Fruit fly (Drosophila melanogaster) whole organism, embryonic: ENCODE measurements around the gene EMC5.
A peak's percentile ranks its signal among the peaks of the same experiment; 100 is the strongest.

Experiments
- Abd-B ChIP-seq: fragments of 200-800 bp; sonication (Bioruptor generic); optimal IDR thresholded peaks from 2 replicates; lab custom pipeline; 2018; ENCODE audit warnings: missing biosample characterization, mild to moderate bottlenecking, missing genetic modification characterization, moderate library complexity
- Atf-2 ChIP-seq: fragments of 200-800 bp; sonication (Bioruptor generic); optimal IDR thresholded peaks from 2 replicates; lab custom pipeline; 2016; ENCODE audit warnings: missing biosample characterization, missing genetic modification characterization
- Atf6 ChIP-seq: fragments of 200-800 bp; sonication (Bioruptor generic); IDR thresholded peaks from 2 replicates; pipeline ENCODE4 v1.3.6; 2022; ENCODE audit warnings: missing biosample characterization, missing genetic modification characterization
- BtbVII ChIP-seq: fragments of 200-800 bp; sonication (Bioruptor generic); optimal IDR thresholded peaks from 3 replicates; lab custom pipeline; 2017; ENCODE audit warnings: missing biosample characterization, mild to moderate bottlenecking, missing genetic modification characterization
- CG10267 ChIP-seq: fragments of 200-800 bp; sonication (Bioruptor generic); optimal IDR thresholded peaks from 2 replicates; lab custom pipeline; 2018; ENCODE audit warnings: missing biosample characterization, mild to moderate bottlenecking, missing genetic modification characterization, moderate library complexity
- CG10274 ChIP-seq: fragments of 200-800 bp; sonication (Bioruptor generic); optimal IDR thresholded peaks from 3 replicates; lab custom pipeline; 2017; ENCODE audit warnings: missing biosample characterization, mild to moderate bottlenecking, missing genetic modification characterization
- CG10462 ChIP-seq: fragments of 200-800 bp; sonication (Bioruptor generic); optimal IDR thresholded peaks from 2 replicates; lab custom pipeline; 2016; ENCODE audit warnings: missing biosample characterization, missing genetic modification characterization
- CG12219 ChIP-seq: fragments of 200-800 bp; sonication (Bioruptor generic); optimal IDR thresholded peaks from 3 replicates; lab custom pipeline; 2018; ENCODE audit warnings: missing biosample characterization, mild to moderate bottlenecking, missing genetic modification characterization
- CG12659 ChIP-seq: fragments of 200-800 bp; sonication (Bioruptor generic); optimal IDR thresholded peaks from 3 replicates; lab custom pipeline; 2017; ENCODE audit warnings: mild to moderate bottlenecking, missing biosample characterization, missing genetic modification reagents, missing genetic modification characterization
- CG12744 ChIP-seq: fragments of 200-800 bp; sonication (Bioruptor generic); optimal IDR thresholded peaks from 2 replicates; lab custom pipeline; 2016; ENCODE audit warnings: missing biosample characterization, missing genetic modification characterization
- CG13296 ChIP-seq: fragments of 200-800 bp; sonication (Bioruptor generic); optimal IDR thresholded peaks from 3 replicates; lab custom pipeline; 2018; ENCODE audit warnings: missing biosample characterization, mild to moderate bottlenecking, missing genetic modification characterization
- CG16815 ChIP-seq: fragments of 200-800 bp; sonication (Bioruptor generic); optimal IDR thresholded peaks from 3 replicates; lab custom pipeline; 2017; ENCODE audit warnings: missing biosample characterization, mild to moderate bottlenecking, missing genetic modification characterization
- CG17568 ChIP-seq: fragments of 200-800 bp; sonication (Bioruptor generic); optimal IDR thresholded peaks from 2 replicates; lab custom pipeline; 2018; ENCODE audit warnings: missing biosample characterization, mild to moderate bottlenecking, missing genetic modification characterization, moderate library complexity
- CG33213 ChIP-seq: fragments of 200-800 bp; sonication (Bioruptor generic); optimal IDR thresholded peaks from 3 replicates; lab custom pipeline; 2016; ENCODE audit warnings: missing biosample characterization, missing genetic modification characterization
- CG4360 ChIP-seq: fragments of 200-800 bp; sonication (Bioruptor generic); IDR thresholded peaks from 2 replicates; pipeline ENCODE4 v1.3.6; 2022; ENCODE audit warnings: missing biosample characterization, missing genetic modification characterization
- CG6254 ChIP-seq: fragments of 200-800 bp; sonication (Bioruptor generic); optimal IDR thresholded peaks from 3 replicates; lab custom pipeline; 2017; ENCODE audit warnings: mild to moderate bottlenecking, missing biosample characterization, missing genetic modification reagents, missing genetic modification characterization
- CG6765 ChIP-seq: fragments of 200-800 bp; sonication (Bioruptor generic); optimal IDR thresholded peaks from 3 replicates; lab custom pipeline; 2017; ENCODE audit warnings: missing biosample characterization, mild to moderate bottlenecking, missing genetic modification characterization
- CG6854 ChIP-seq: fragments of 200-800 bp; sonication (Bioruptor generic); optimal IDR thresholded peaks from 3 replicates; lab custom pipeline; 2017; ENCODE audit warnings: missing biosample characterization, mild to moderate bottlenecking, missing genetic modification characterization
- CG7745 ChIP-seq: fragments of 200-800 bp; sonication (Bioruptor generic); optimal IDR thresholded peaks from 2 replicates; lab custom pipeline; 2018; ENCODE audit warnings: missing biosample characterization, mild to moderate bottlenecking, missing genetic modification characterization, moderate library complexity
- CG7987 ChIP-seq: fragments of 200-800 bp; sonication (Bioruptor generic); optimal IDR thresholded peaks from 2 replicates; lab custom pipeline; 2018; ENCODE audit warnings: missing biosample characterization, mild to moderate bottlenecking, missing genetic modification characterization, moderate library complexity
- CG9609 ChIP-seq: fragments of 200-800 bp; sonication (Bioruptor generic); optimal IDR thresholded peaks from 3 replicates; lab custom pipeline; 2016; ENCODE audit warnings: missing biosample characterization, missing genetic modification characterization
- ERR ChIP-seq: fragments of 200-800 bp; sonication (Bioruptor generic); optimal IDR thresholded peaks from 2 replicates; lab custom pipeline; 2016; ENCODE audit warnings: missing biosample characterization, missing genetic modification characterization
- HLHmδ ChIP-seq: fragments of 200-800 bp; sonication (Bioruptor generic); optimal IDR thresholded peaks from 2 replicates; lab custom pipeline; 2018; ENCODE audit warnings: missing biosample characterization, mild to moderate bottlenecking, missing genetic modification characterization, moderate library complexity
- Hand ChIP-seq: fragments of 200-800 bp; sonication (Bioruptor generic); optimal IDR thresholded peaks from 2 replicates; lab custom pipeline; 2017; ENCODE audit warnings: mild to moderate bottlenecking, missing biosample characterization, missing genetic modification reagents, missing genetic modification characterization
- HmgD ChIP-seq: fragments of 200-800 bp; sonication (Bioruptor generic); optimal IDR thresholded peaks from 3 replicates; lab custom pipeline; 2016; ENCODE audit warnings: missing biosample characterization, missing genetic modification characterization
- Hmr ChIP-seq: fragments of 200-800 bp; sonication (Bioruptor generic); optimal IDR thresholded peaks from 3 replicates; lab custom pipeline; 2017; ENCODE audit warnings: mild to moderate bottlenecking, missing biosample characterization, missing genetic modification reagents, missing genetic modification characterization
- Hr78 ChIP-seq, 2 experiments: fragments of 200-800 bp in 1 of 2; fragments of >200 bp in 1 of 2; sonication (Bioruptor generic) in 1 of 2; optimal IDR thresholded peaks; 2 replicates each; lab custom pipeline; 2017 to 2019; ENCODE audit warnings: missing biosample characterization in 2 of 2, missing genetic modification characterization in 2 of 2, mild to moderate bottlenecking in 1 of 2, moderate library complexity in 1 of 2
- Nf-YA ChIP-seq: fragments of 200-800 bp; sonication (Bioruptor generic); IDR thresholded peaks from 2 replicates; pipeline ENCODE4 v1.3.6; 2022; ENCODE audit warnings: missing biosample characterization, missing genetic modification characterization
- Oli ChIP-seq: fragments of 200-800 bp; sonication (Bioruptor generic); optimal IDR thresholded peaks from 2 replicates; lab custom pipeline; 2018; ENCODE audit warnings: missing biosample characterization, mild to moderate bottlenecking, missing genetic modification characterization, moderate library complexity
- Six4 ChIP-seq: fragments of 200-800 bp; sonication (Bioruptor generic); optimal IDR thresholded peaks from 2 replicates; lab custom pipeline; 2016; ENCODE audit warnings: missing biosample characterization, missing genetic modification characterization
- Sry-δ ChIP-seq: fragments of 200-800 bp; sonication (Bioruptor generic); optimal IDR thresholded peaks from 2 replicates; lab custom pipeline; 2016; ENCODE audit warnings: missing biosample characterization, missing genetic modification characterization
- Taf1 ChIP-seq: fragments of 200-800 bp; sonication (Bioruptor generic); IDR thresholded peaks from 2 replicates; pipeline ENCODE4 v1.3.6; 2022; ENCODE audit warnings: missing biosample characterization, missing genetic modification characterization
- chn ChIP-seq: fragments of 200-800 bp; sonication (Bioruptor generic); optimal IDR thresholded peaks from 2 replicates; lab custom pipeline; 2016; ENCODE audit warnings: missing biosample characterization, missing genetic modification characterization
- crp ChIP-seq, 2 experiments: fragments of 200-800 bp; sonication (Bioruptor generic); optimal IDR thresholded peaks; 2 replicates in 1 of 2; 3 replicates in 1 of 2; lab custom pipeline; 2017; ENCODE audit warnings: missing biosample characterization in 2 of 2, missing genetic modification characterization in 2 of 2, mild to moderate bottlenecking in 1 of 2, moderate library complexity in 1 of 2
- ems ChIP-seq: fragments of 200-800 bp; sonication (Bioruptor generic); optimal IDR thresholded peaks from 3 replicates; lab custom pipeline; 2016; ENCODE audit warnings: missing biosample characterization, missing genetic modification characterization
- fd96Cb ChIP-seq: fragments of 200-800 bp; sonication (Bioruptor generic); optimal IDR thresholded peaks from 2 replicates; lab custom pipeline; 2018; ENCODE audit warnings: missing biosample characterization, mild to moderate bottlenecking, missing genetic modification characterization, moderate library complexity
- fru ChIP-seq: fragments of >200 bp; optimal IDR thresholded peaks from 2 replicates; lab custom pipeline; 2017
- gem ChIP-seq: fragments of 200-800 bp; sonication (Bioruptor generic); optimal IDR thresholded peaks from 2 replicates; lab custom pipeline; 2019; ENCODE audit warnings: missing biosample characterization, mild to moderate bottlenecking, missing genetic modification characterization, moderate library complexity
- h ChIP-seq: fragments of >200 bp; optimal IDR thresholded peaks from 2 replicates; lab custom pipeline; 2017
- nau ChIP-seq: fragments of 200-800 bp; sonication (Bioruptor generic); optimal IDR thresholded peaks from 3 replicates; lab custom pipeline; 2017; ENCODE audit warnings: missing biosample characterization, mild to moderate bottlenecking, missing genetic modification characterization, missing genetic modification reagents
- p53 ChIP-seq: fragments of 200-800 bp; sonication (Bioruptor generic); optimal IDR thresholded peaks from 2 replicates; lab custom pipeline; 2016; ENCODE audit warnings: missing biosample characterization, missing genetic modification characterization
- pum ChIP-seq: fragments of 200-800 bp; sonication (Bioruptor generic); optimal IDR thresholded peaks from 2 replicates; lab custom pipeline; 2016; ENCODE audit warnings: missing biosample characterization, missing genetic modification characterization
- run ChIP-seq: fragments of 200-800 bp; sonication (Bioruptor generic); optimal IDR thresholded peaks from 3 replicates; lab custom pipeline; 2018; ENCODE audit warnings: missing biosample characterization, mild to moderate bottlenecking, missing genetic modification characterization
- sqz ChIP-seq: fragments of 200-800 bp; sonication (Bioruptor generic); optimal IDR thresholded peaks from 3 replicates; lab custom pipeline; 2018; ENCODE audit warnings: missing biosample characterization, mild to moderate bottlenecking, missing genetic modification characterization
- stwl ChIP-seq: fragments of 200-800 bp; sonication (Bioruptor generic); optimal IDR thresholded peaks from 3 replicates; lab custom pipeline; 2018; ENCODE audit warnings: missing biosample characterization, mild to moderate bottlenecking, missing genetic modification characterization, moderate library complexity
- tna ChIP-seq: fragments of 200-800 bp; sonication (Bioruptor generic); IDR thresholded peaks from 2 replicates; pipeline ENCODE4 v1.3.6; 2022; ENCODE audit warnings: missing biosample characterization, missing genetic modification characterization; ENCODE audit not compliant: partially characterized antibody
- trh ChIP-seq: fragments of 200-800 bp; sonication (Bioruptor generic); optimal IDR thresholded peaks from 2 replicates; lab custom pipeline; 2016; ENCODE audit warnings: missing biosample characterization, missing genetic modification characterization
- ttk ChIP-seq: fragments of 200-800 bp; sonication (Bioruptor generic); IDR thresholded peaks from 2 replicates; pipeline ENCODE4 v2.1.2; 2022; ENCODE audit warnings: missing biosample characterization, missing genetic modification characterization
- unc-4 ChIP-seq: fragments of 200-800 bp; sonication (Bioruptor generic); IDR thresholded peaks from 2 replicates; pipeline ENCODE4 v1.3.6; 2022; ENCODE audit warnings: missing biosample characterization, missing genetic modification characterization; ENCODE audit not compliant: partially characterized antibody

The EMC5 gene

dm6 chr2L:18944175-18945012 lies 43.1 kb upstream of the EMC5 start (continued):
- no peak for TF ChIP-seq CG10274 (GFP tag; lab: Kevin White, UChicago)
- TF ChIP-seq trh (GFP tag; lab: Kevin White, UChicago): no peak
- peak; percentile 14 for TF ChIP-seq CG17568 (GFP tag; lab: Kevin White, UChicago)
- no peak for TF ChIP-seq Oli (tag; lab: Kevin White, UChicago)
- TF ChIP-seq stwl (tag; lab: Kevin White, UChicago): peak; percentile 19
- no peak for TF ChIP-seq CG6854
- no peak for TF ChIP-seq Atf-2
- TF ChIP-seq fru (lab: Kevin White, UChicago): no peak
- no peak for TF ChIP-seq Taf1
- peak; percentile 87 for TF ChIP-seq CG7745 (tag; lab: Kevin White, UChicago)
- peak; percentile 27 for TF ChIP-seq CG7987 (GFP tag; lab: Kevin White, UChicago)
- peak; percentile 97 for TF ChIP-seq CG6254
- no peak for TF ChIP-seq unc-4 (GFP tag; lab: Robert Waterston, UW)
- TF ChIP-seq CG9609: no peak
- no peak for TF ChIP-seq CG6765 (GFP tag; lab: Kevin White, UChicago)
- TF ChIP-seq CG13296: peak; percentile 69
- TF ChIP-seq tna: no peak
- no peak for TF ChIP-seq h (lab: Kevin White, UChicago)
- peak; percentile 12 for TF ChIP-seq BtbVII (GFP tag; lab: Kevin White, UChicago)
- peak; percentile 79 for TF ChIP-seq CG33213 (GFP tag; lab: Kevin White, UChicago)
- peak; percentile 52 for TF ChIP-seq Hand (GFP tag; lab: Kevin White, UChicago)
- no peak for TF ChIP-seq CG4360
- no peak for TF ChIP-seq CG12219 (GFP tag; lab: Kevin White, UChicago)
- peak in 1 of 2 experiments; percentile 85 for TF ChIP-seq Hr78 (GFP tag; optimal IDR thresholded peaks at IDR 0.05; lab: Kevin White, UChicago)
- no peak for TF ChIP-seq CG16815 (GFP tag; lab: Kevin White, UChicago)
- TF ChIP-seq Six4 (GFP tag; lab: Kevin White, UChicago): peak; percentile 4
- peak; percentile 52 for TF ChIP-seq CG12659 (GFP tag; lab: Kevin White, UChicago)
- no peak for TF ChIP-seq Nf-YA
- TF ChIP-seq HmgD (GFP tag; lab: Kevin White, UChicago): peak; percentile 77
- no peak for TF ChIP-seq ems (GFP tag; lab: Kevin White, UChicago)
- TF ChIP-seq CG12744: no peak
- peak; percentile 61 for TF ChIP-seq Sry-δ (GFP tag; lab: Kevin White, UChicago)
- no peak for TF ChIP-seq pum
- peak; percentile 79 for TF ChIP-seq Hmr (GFP tag; lab: Kevin White, UChicago)
- TF ChIP-seq gem (tag; lab: Kevin White, UChicago): no peak
- TF ChIP-seq nau (GFP tag; lab: Kevin White, UChicago): peak; percentile 56
- no peak for TF ChIP-seq chn (GFP tag; lab: Kevin White, UChicago)
- peak; percentile 40 for TF ChIP-seq sqz (GFP tag; lab: Kevin White, UChicago)
- no peak for TF ChIP-seq crp (GFP tag; optimal IDR thresholded peaks at IDR 0.05; lab: Kevin White, UChicago)
- TF ChIP-seq HLHmδ (GFP tag; lab: Kevin White, UChicago): peak; percentile 80
- peak; percentile 15 for TF ChIP-seq CG10267 (tag; lab: Kevin White, UChicago)
- TF ChIP-seq ERR (GFP tag; lab: Kevin White, UChicago): peak; percentile 18
- TF ChIP-seq Abd-B (GFP tag; lab: Kevin White, UChicago): no peak
- TF ChIP-seq run (tag; lab: Kevin White, UChicago): peak; percentile 39
- no peak for TF ChIP-seq CG10462 (GFP tag; lab: Kevin White, UChicago)
- no peak for TF ChIP-seq p53 (GFP tag; lab: Kevin White, UChicago)
- TF ChIP-seq Atf6: no peak
- TF ChIP-seq ttk (GFP tag; lab: Robert Waterston, UW): no peak
- no peak for TF ChIP-seq fd96Cb
